Fruit fly (Drosophila melanogaster): Measurements from ENCODE around the gene ham.

The ham gene

dm6 chr2L:18809486-18809885 lies 16.8 kb upstream of the ham start:
- TF ChIP-seq CG17801 (GFP tag; optimal IDR thresholded peaks at IDR 0.05; ENCODE audit: partially characterized antibody), result no peak

- no peak for TF ChIP-seq CG17801 (GFP tag; optimal IDR thresholded peaks at IDR 0.05; ENCODE audit: partially characterized antibody)
These were observed 16.1 kb upstream of the ham start for dm6 chr2L:18808754-18809329.

- no peak for TF ChIP-seq CG17801 (GFP tag; optimal IDR thresholded peaks at IDR 0.05; ENCODE audit: partially characterized antibody)
These were observed 13.1 kb upstream of the ham start for dm6 chr2L:18805637-18806403.

- TF ChIP-seq CG17801 (GFP tag; optimal IDR thresholded peaks at IDR 0.05; ENCODE audit: partially characterized antibody), result no peak
These were observed 12.5 kb upstream of the ham start, which contains the start of gene CG43814 for dm6 chr2L:18805247-18805636. CG43814 (minus strand) TSS chr2L:18805347.

- no peak for TF ChIP-seq CG17801 (GFP tag; optimal IDR thresholded peaks at IDR 0.05; ENCODE audit: partially characterized antibody)
These were observed 9.0 kb upstream of the ham start for dm6 chr2L:18801704-18802103.

- TF ChIP-seq CG17801 (GFP tag; optimal IDR thresholded peaks at IDR 0.05; ENCODE audit: partially characterized antibody), result no peak
These were observed 3.7 kb upstream of the ham start for dm6 chr2L:18796446-18796845.

- TF ChIP-seq CG17801 (GFP tag; optimal IDR thresholded peaks at IDR 0.05; ENCODE audit: partially characterized antibody), result no peak
These were observed 3.3 kb upstream of the ham start for dm6 chr2L:18795917-18796402.

dm6 chr2L:18793243-18793642 lies 537 bp upstream of the ham start:
- TF ChIP-seq CG17801 (GFP tag; optimal IDR thresholded peaks at IDR 0.05; ENCODE audit: partially characterized antibody), result no peak

dm6 chr2L:18789773-18790385 lies 2.8 kb downstream of the ham start:
- TF ChIP-seq CG17801 (GFP tag; optimal IDR thresholded peaks at IDR 0.05; ENCODE audit: partially characterized antibody), result no peak

dm6 chr2L:18788953-18789352 lies 3.8 kb downstream of the ham start:
- no peak for TF ChIP-seq CG17801 (GFP tag; optimal IDR thresholded peaks at IDR 0.05; ENCODE audit: partially characterized antibody)

dm6 chr2L:18787415-18787989 lies 5.2 kb downstream of the ham start:
- no peak for TF ChIP-seq CG17801 (GFP tag; optimal IDR thresholded peaks at IDR 0.05; ENCODE audit: partially characterized antibody)

dm6 chr2L:18785026-18785600 lies 7.6 kb downstream of the ham start:
- TF ChIP-seq CG17801 (GFP tag; optimal IDR thresholded peaks at IDR 0.05; ENCODE audit: partially characterized antibody), result no peak

dm6 chr2L:18783357-18784040 lies 9.2 kb downstream of the ham start:
- no peak for TF ChIP-seq CG17801 (GFP tag; optimal IDR thresholded peaks at IDR 0.05; ENCODE audit: partially characterized antibody)

- TF ChIP-seq CG17801 (GFP tag; optimal IDR thresholded peaks at IDR 0.05; ENCODE audit: partially characterized antibody), result no peak
These were observed 9.8 kb downstream of the ham start for dm6 chr2L:18782936-18783335.
